Worm (Caenorhabditis elegans) whole organism, L3 larva: Measurements from ENCODE around the gene K05G3.1.

Experiments
- ceh-9 ChIP-seq: sonication (generic microtip); optimal IDR thresholded peaks from 2 replicates; lab custom pipeline; 2018; ENCODE audit warnings: missing biosample characterization, missing genetic modification characterization
- elt-3 ChIP-seq, 3 experiments: fragments of 150-350 bp in 1 of 3; sonication (generic microtip) in 2 of 3; optimal IDR thresholded peaks; 2 replicates in 2 of 3; 4 replicates in 1 of 3; lab custom pipeline; 2014 to 2017; ENCODE audit warnings: missing biosample characterization in 3 of 3, missing genetic modification characterization in 3 of 3
- lsy-12 ChIP-seq: sonication (generic microtip); optimal IDR thresholded peaks from 2 replicates; lab custom pipeline; 2016; ENCODE audit warnings: mild to moderate bottlenecking, missing genetic modification characterization, missing compliant biosample characterization
- nhr-11 ChIP-seq: fragments of 150-350 bp; optimal IDR thresholded peaks from 2 replicates; lab custom pipeline; 2014; ENCODE audit warnings: missing biosample characterization, missing genetic modification characterization
- nhr-43 ChIP-seq: sonication (generic microtip); optimal IDR thresholded peaks from 2 replicates; lab custom pipeline; 2016; ENCODE audit warnings: mild to moderate bottlenecking, missing genetic modification characterization, missing compliant biosample characterization; ENCODE audit not compliant: poor library complexity, severe bottlenecking
- pqm-1 ChIP-seq: fragments of 150-350 bp; optimal IDR thresholded peaks from 2 replicates; lab custom pipeline; 2017; ENCODE audit warnings: missing biosample characterization, missing genetic modification characterization, inconsistent platforms
- unc-39 ChIP-seq: sonication (generic microtip); optimal IDR thresholded peaks from 4 replicates; lab custom pipeline; 2017; ENCODE audit warnings: missing biosample characterization, missing genetic modification characterization
- unc-62 ChIP-seq: fragments of 150-350 bp; sonication (generic microtip); optimal IDR thresholded peaks from 4 replicates; lab custom pipeline; 2014; ENCODE audit warnings: missing biosample characterization, missing genetic modification reagents, missing genetic modification characterization
- ztf-4 ChIP-seq: fragments of 150-350 bp; optimal IDR thresholded peaks from 2 replicates; lab custom pipeline; 2014; ENCODE audit warnings: missing biosample characterization, missing genetic modification characterization

DNA sequence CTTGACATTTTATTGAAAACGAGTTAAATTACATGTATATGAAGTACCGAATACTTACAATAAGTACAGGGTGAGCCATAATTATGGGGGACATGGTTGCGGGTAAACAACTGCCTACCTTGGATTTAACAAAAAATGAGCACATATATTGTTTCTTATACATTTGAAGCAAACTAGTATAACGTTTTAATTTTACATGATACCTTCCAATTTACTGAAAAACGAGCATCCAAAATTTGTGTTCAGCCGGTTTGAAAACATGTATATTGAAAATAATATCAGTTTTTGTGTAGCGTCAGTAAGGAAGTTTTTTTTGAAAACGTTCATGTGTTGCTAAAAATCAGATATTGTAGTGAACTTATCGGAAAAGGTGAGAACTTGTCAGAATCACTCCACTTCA is 10.4 kb upstream of the K05G3.1 start:
- no peak for TF ChIP-seq lsy-12 (tag; lab: Kevin White, UChicago)
- no peak for TF ChIP-seq elt-3 (tag; optimal IDR thresholded peaks at IDR 0.05; lab: Kevin White, UChicago)
- no peak for TF ChIP-seq nhr-43 (tag; lab: Kevin White, UChicago)
- TF ChIP-seq nhr-11, result no peak
- TF ChIP-seq pqm-1 (tag; lab: Kevin White, UChicago), result no peak
- TF ChIP-seq ceh-9, result no peak
- TF ChIP-seq unc-39, result no peak
- no peak for TF ChIP-seq unc-62
- TF ChIP-seq ztf-4 (tag; lab: Kevin White, UChicago), result no peak
